Fruit fly (Drosophila melanogaster): Measurements from ENCODE around the gene Obp18a.

Obp18a gene

dm6 chrX:19158519-19159289 is 23.0 kb upstream of the Obp18a start (continued):
- TF ChIP-seq CG14014 (GFP tag; IDR thresholded peaks at IDR 0.05), result no peak
- no peak for TF ChIP-seq CG6175 (GFP tag; IDR thresholded peaks at IDR 0.05)
- TF ChIP-seq Med (GFP tag), result peak; percentile 50
- no peak for TF ChIP-seq salm (tag; optimal IDR thresholded peaks at IDR 0.05)
- TF ChIP-seq trh (GFP tag; optimal IDR thresholded peaks at IDR 0.05), result no peak
- no peak for TF ChIP-seq CG15073 (GFP tag; optimal IDR thresholded peaks at IDR 0.05)
- TF ChIP-seq dmrt11E (tag; optimal IDR thresholded peaks at IDR 0.05), result peak; percentile 19
- TF ChIP-seq nmo (GFP tag; optimal IDR thresholded peaks at IDR 0.05), result peak; percentile 11
- TF ChIP-seq CG8290 (GFP tag; optimal IDR thresholded peaks at IDR 0.05), result no peak
- TF ChIP-seq CG8290 (tag; optimal IDR thresholded peaks at IDR 0.05), result no peak
- TF ChIP-seq stwl (tag; optimal IDR thresholded peaks at IDR 0.05), result no peak
- TF ChIP-seq Mad (GFP tag; optimal IDR thresholded peaks at IDR 0.05), result no peak
- no peak for TF ChIP-seq CG16815 (GFP tag; optimal IDR thresholded peaks at IDR 0.05)
- no peak for TF ChIP-seq Asciz (GFP tag; optimal IDR thresholded peaks at IDR 0.05)
- no peak for TF ChIP-seq CG16779 (GFP tag; IDR thresholded peaks at IDR 0.05)
- no peak for TF ChIP-seq sna (GFP tag; IDR thresholded peaks at IDR 0.05; ENCODE audit: partially characterized antibody)
- no peak for TF ChIP-seq CG7786 (GFP tag; optimal IDR thresholded peaks at IDR 0.05)
- no peak for TF ChIP-seq CG6765 (GFP tag; optimal IDR thresholded peaks at IDR 0.05)
- no peak for TF ChIP-seq CG12942 (GFP tag; optimal IDR thresholded peaks at IDR 0.05)
- TF ChIP-seq CG9727 (GFP tag; optimal IDR thresholded peaks at IDR 0.05), result no peak
- TF ChIP-seq sisA (GFP tag; IDR thresholded peaks at IDR 0.05), result no peak
- TF ChIP-seq hth (optimal IDR thresholded peaks at IDR 0.05), result no peak
- TF ChIP-seq Adf1 (GFP tag; IDR thresholded peaks at IDR 0.05), result 0 out of 2 replicates have a peak, but pooled peaks have one; percentile 33
- 0 out of 2 replicates have a peak, but pooled peaks have one; percentile 23 for TF ChIP-seq CG31441 (GFP tag; IDR thresholded peaks at IDR 0.05)
- no peak for TF ChIP-seq klu (GFP tag; IDR thresholded peaks at IDR 0.05)
- TF ChIP-seq CG18262 (tag; optimal IDR thresholded peaks at IDR 0.05), result peak; percentile 53
- no peak for TF ChIP-seq Hr51 (GFP tag; optimal IDR thresholded peaks at IDR 0.05)
- no peak for TF ChIP-seq CG4820 (GFP tag; optimal IDR thresholded peaks at IDR 0.05)
- TF ChIP-seq twi (tag; optimal IDR thresholded peaks at IDR 0.05), result peak; percentile 96
- peak; percentile 59 for TF ChIP-seq Ets65A (GFP tag)
- no peak for TF ChIP-seq sob (GFP tag; IDR thresholded peaks at IDR 0.05)
- peak; percentile 10 for TF ChIP-seq CG10979 (tag; optimal IDR thresholded peaks at IDR 0.05)
- TF ChIP-seq C15 (GFP tag; IDR thresholded peaks at IDR 0.05), result no peak
- no peak for TF ChIP-seq CG6854 (GFP tag; optimal IDR thresholded peaks at IDR 0.05)
- TF ChIP-seq CG6654 (GFP tag; optimal IDR thresholded peaks at IDR 0.05), result no peak
- no peak for TF ChIP-seq onecut (GFP tag; IDR thresholded peaks at IDR 0.05)
- TF ChIP-seq kni (GFP tag; optimal IDR thresholded peaks at IDR 0.05), result no peak
- no peak for TF ChIP-seq zen2 (GFP tag; IDR thresholded peaks at IDR 0.05; ENCODE audit: partially characterized antibody)
- peak; percentile 54 for TF ChIP-seq CG7556 (GFP tag; optimal IDR thresholded peaks at IDR 0.05)
- peak; percentile 14; the same call in 1 of the 3 replicates for TF ChIP-seq ci (GFP tag; IDR thresholded peaks at IDR 0.05)
- no peak for TF ChIP-seq CG3163 (GFP tag; optimal IDR thresholded peaks at IDR 0.05)
- no peak for TF ChIP-seq CG10209 (GFP tag; optimal IDR thresholded peaks at IDR 0.05)
- TF ChIP-seq Sox100B (GFP tag; optimal IDR thresholded peaks at IDR 0.05), result peak; percentile 53
- no peak for TF ChIP-seq CG4707 (GFP tag; optimal IDR thresholded peaks at IDR 0.05)
- TF ChIP-seq CG7839 (tag; optimal IDR thresholded peaks at IDR 0.05), result peak; percentile 5
- TF ChIP-seq CG14441 (GFP tag; IDR thresholded peaks at IDR 0.05), result no peak
- TF ChIP-seq MBD-R2 (GFP tag; IDR thresholded peaks at IDR 0.05), result no peak
- no peak for TF ChIP-seq Stat92E (GFP tag; optimal IDR thresholded peaks at IDR 0.05)
- no peak for TF ChIP-seq en (GFP tag; optimal IDR thresholded peaks at IDR 0.05)
- TF ChIP-seq tx (GFP tag; optimal IDR thresholded peaks at IDR 0.05), result no peak
